Fruit fly (Drosophila melanogaster) S2 (cell line): ENCODE data around the gene hep.

Source experiments
- CG8478 ChIP-seq: fragments of >200 bp; optimal IDR thresholded peaks from 2 replicates; lab custom pipeline; 2018
- CTCF ChIP-seq, 2 experiments: fragments of >200 bp; optimal IDR thresholded peaks; 2 replicates each; lab custom pipeline; 2018

DNA sequence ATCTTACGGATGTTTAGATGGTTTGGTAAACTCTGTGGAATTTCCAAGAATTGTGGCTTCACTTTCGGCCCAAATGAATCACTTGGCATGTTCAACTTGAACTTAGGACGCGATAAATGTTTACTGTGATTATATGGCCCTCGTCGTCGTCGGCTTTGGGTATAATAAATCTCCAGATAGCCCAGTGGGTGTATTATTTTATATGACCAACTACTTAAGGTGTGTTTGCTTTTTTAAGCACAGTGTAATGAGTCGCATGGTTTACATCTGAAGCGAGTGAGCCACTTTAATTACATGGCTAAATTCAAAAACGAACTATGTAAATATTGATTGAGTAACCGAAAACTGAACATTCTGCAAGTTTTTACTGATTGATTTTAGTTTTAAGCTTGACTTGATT, 15.0 kb upstream of the hep start:
- TF ChIP-seq CTCF (optimal IDR thresholded peaks at IDR 0.05; lab: Kevin White, UChicago), result no peak
- TF ChIP-seq CG8478 (lab: Kevin White, UChicago), result no peak
